Fruit fly (Drosophila melanogaster): ENCODE data around the gene Hs3st-B.

DNA sequence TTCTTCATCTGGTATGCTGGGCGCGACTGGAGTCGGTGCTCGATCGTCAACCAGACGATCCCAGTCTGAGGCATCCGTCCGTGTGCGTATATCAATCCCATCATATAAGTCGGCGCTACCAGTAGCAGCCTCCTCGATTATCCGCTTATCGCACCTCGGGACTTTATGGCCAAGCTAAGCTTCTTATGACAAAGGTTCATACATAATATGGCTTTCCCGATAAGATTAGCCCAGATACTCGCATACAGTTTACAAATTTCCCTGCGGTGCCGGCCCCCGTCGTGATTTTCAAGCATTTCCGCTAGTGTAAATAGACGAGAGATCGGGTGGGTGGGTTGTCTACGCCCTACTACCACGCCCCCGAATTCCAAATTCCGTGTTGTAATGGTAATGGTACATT is 31.8 kb downstream of the Hs3st-B start, which contains the start of gene CG8028:
- TF ChIP-seq Snoo (tag; optimal IDR thresholded peaks at IDR 0.05) = no peak
- TF ChIP-seq fd96Ca (GFP tag; IDR thresholded peaks at IDR 0.05) = no peak
- no peak for TF ChIP-seq CG9948 (tag; optimal IDR thresholded peaks at IDR 0.05)
- TF ChIP-seq gl (tag; optimal IDR thresholded peaks at IDR 0.05) = no peak
- no peak for TF ChIP-seq CG8301 (tag; optimal IDR thresholded peaks at IDR 0.05)
- TF ChIP-seq EcR (GFP tag; optimal IDR thresholded peaks at IDR 0.05) = no peak

Measured in whole organism, pupa.